Worm (Caenorhabditis elegans) whole organism, L1 larva: Measurements from ENCODE around the gene F25B5.3.
A peak's percentile ranks its signal among the peaks of the same experiment; 100 is the strongest.

Source experiments
- Y116A8C.19 ChIP-seq: sonication (generic microtip); optimal IDR thresholded peaks from 2 replicates; lab custom pipeline; 2016; ENCODE audit warnings: missing compliant biosample characterization, missing genetic modification characterization, borderline replicate concordance
- aha-1 ChIP-seq: fragments of 150-350 bp; optimal IDR thresholded peaks from 2 replicates; lab custom pipeline; 2014; ENCODE audit warnings: missing biosample characterization, missing genetic modification characterization
- ama-1 ChIP-seq: fragments of 150-350 bp; optimal IDR thresholded peaks from 2 replicates; lab custom pipeline; 2014
- blmp-1 ChIP-seq: fragments of 150-350 bp; optimal IDR thresholded peaks from 2 replicates; lab custom pipeline; 2014; ENCODE audit warnings: missing biosample characterization, missing genetic modification characterization
- ces-1 ChIP-seq: fragments of 150-350 bp; optimal IDR thresholded peaks from 2 replicates; lab custom pipeline; 2014; ENCODE audit warnings: missing biosample characterization, missing genetic modification reagents, missing genetic modification characterization
- dpl-1 ChIP-seq, 3 experiments: fragments of 150-350 bp in 2 of 3; sonication (generic microtip) in 1 of 3; optimal IDR thresholded peaks; 2 replicates each; lab custom pipeline; 2014 to 2017; ENCODE audit warnings: missing biosample characterization in 3 of 3, missing genetic modification characterization in 3 of 3, missing genetic modification reagents in 3 of 3
- dsc-1 ChIP-seq: sonication (generic microtip); optimal IDR thresholded peaks from 2 replicates; lab custom pipeline; 2016; ENCODE audit warnings: mild to moderate bottlenecking, missing genetic modification characterization, missing compliant biosample characterization
- efl-1 ChIP-seq, 4 experiments: fragments of 150-350 bp; optimal IDR thresholded peaks in 3 of 4; peaks in 1 of 4; 1 replicate in 1 of 4; 2 replicates in 3 of 4; lab custom pipeline; 2014; ENCODE audit warnings: missing biosample characterization in 2 of 4, missing genetic modification characterization in 2 of 4, missing genetic modification reagents in 2 of 4
- egl-13 ChIP-seq: sonication (generic microtip); optimal IDR thresholded peaks from 2 replicates; lab custom pipeline; 2016; ENCODE audit warnings: missing genotype, missing genetic modification reagents, missing genetic modification characterization, missing compliant biosample characterization
- elt-2 ChIP-seq: sonication (generic microtip); optimal IDR thresholded peaks from 2 replicates; lab custom pipeline; 2016; ENCODE audit warnings: missing genetic modification characterization, mild to moderate bottlenecking, inconsistent platforms, missing compliant biosample characterization, missing genetic modification reagents
- fkh-8 ChIP-seq: sonication (generic microtip); optimal IDR thresholded peaks from 2 replicates; lab custom pipeline; 2016; ENCODE audit warnings: mild to moderate bottlenecking, missing genetic modification characterization, missing compliant biosample characterization
- fos-1 ChIP-seq: fragments of 150-350 bp; optimal IDR thresholded peaks from 2 replicates; lab custom pipeline; 2014; ENCODE audit warnings: missing biosample characterization, missing genetic modification characterization
- irx-1 ChIP-seq: sonication (generic microtip); optimal IDR thresholded peaks from 2 replicates; lab custom pipeline; 2016; ENCODE audit warnings: missing genetic modification characterization, missing compliant biosample characterization
- jun-1 ChIP-seq: fragments of 150-350 bp; optimal IDR thresholded peaks from 2 replicates; lab custom pipeline; 2014; ENCODE audit warnings: missing biosample characterization, missing genetic modification reagents, missing genetic modification characterization
- lin-13 ChIP-seq: fragments of 150-350 bp; optimal IDR thresholded peaks from 2 replicates; lab custom pipeline; 2014; ENCODE audit warnings: missing biosample characterization, missing genetic modification reagents, missing genetic modification characterization
- lin-14 ChIP-seq: fragments of 200-800 bp; sonication (Bioruptor generic); optimal IDR thresholded peaks from 2 replicates; lab custom pipeline; 2018; ENCODE audit warnings: mild to moderate bottlenecking, missing genetic modification characterization, moderate library complexity, missing compliant biosample characterization
- lin-15B ChIP-seq: fragments of 150-350 bp; sonication (generic microtip); optimal IDR thresholded peaks from 3 replicates; lab custom pipeline; 2014; ENCODE audit warnings: missing biosample characterization, missing genetic modification characterization
- lin-35 ChIP-seq, 2 experiments: fragments of 150-350 bp; optimal IDR thresholded peaks; 2 replicates each; lab custom pipeline; 2014; ENCODE audit warnings: missing biosample characterization in 2 of 2, missing genetic modification characterization in 2 of 2, missing genetic modification reagents in 2 of 2
- lir-3 ChIP-seq: sonication (generic microtip); optimal IDR thresholded peaks from 2 replicates; lab custom pipeline; 2016; ENCODE audit warnings: mild to moderate bottlenecking, missing genetic modification characterization, moderate library complexity, missing compliant biosample characterization; ENCODE audit not compliant: poor library complexity
- lsy-2 ChIP-seq, 2 experiments: fragments of 150-350 bp; optimal IDR thresholded peaks; 2 replicates each; lab custom pipeline; 2014; ENCODE audit warnings: missing biosample characterization in 2 of 2, missing genetic modification characterization in 2 of 2
- mef-2 ChIP-seq: fragments of 150-350 bp; optimal IDR thresholded peaks from 2 replicates; lab custom pipeline; 2014; ENCODE audit warnings: missing biosample characterization, missing genetic modification characterization
- mep-1 ChIP-seq: fragments of 150-350 bp; optimal IDR thresholded peaks from 2 replicates; lab custom pipeline; 2014; ENCODE audit warnings: missing biosample characterization, missing genetic modification characterization
- nhr-11 ChIP-seq: fragments of 150-350 bp; optimal IDR thresholded peaks from 2 replicates; lab custom pipeline; 2014; ENCODE audit warnings: missing biosample characterization, missing genetic modification characterization
- nhr-12 ChIP-seq: sonication (generic microtip); optimal IDR thresholded peaks from 2 replicates; lab custom pipeline; 2017; ENCODE audit warnings: missing biosample characterization, missing genetic modification characterization
- nhr-20 ChIP-seq: sonication (generic microtip); optimal IDR thresholded peaks from 2 replicates; lab custom pipeline; 2016; ENCODE audit warnings: mild to moderate bottlenecking, missing genetic modification characterization, missing compliant biosample characterization
- nhr-28 ChIP-seq: fragments of 150-350 bp; optimal IDR thresholded peaks from 2 replicates; lab custom pipeline; 2014; ENCODE audit warnings: missing biosample characterization, missing genetic modification characterization
- nhr-47 ChIP-seq: sonication (generic microtip); optimal IDR thresholded peaks from 2 replicates; lab custom pipeline; 2016; ENCODE audit warnings: mild to moderate bottlenecking, missing genetic modification characterization, moderate library complexity, missing compliant biosample characterization
- nhr-71 ChIP-seq: sonication (generic microtip); optimal IDR thresholded peaks from 2 replicates; lab custom pipeline; 2016; ENCODE audit warnings: mild to moderate bottlenecking, missing genetic modification characterization, moderate library complexity, missing compliant biosample characterization
- nhr-76 ChIP-seq: sonication (generic microtip); optimal IDR thresholded peaks from 2 replicates; lab custom pipeline; 2017; ENCODE audit warnings: missing biosample characterization, missing genetic modification characterization
- nhr-77 ChIP-seq: fragments of 150-350 bp; optimal IDR thresholded peaks from 2 replicates; lab custom pipeline; 2014; ENCODE audit warnings: missing biosample characterization, missing genetic modification characterization
- nhr-84 ChIP-seq: sonication (generic microtip); optimal IDR thresholded peaks from 2 replicates; lab custom pipeline; 2017; ENCODE audit warnings: missing biosample characterization, missing genetic modification characterization
- nhr-85 ChIP-seq: sonication (generic microtip); peaks from one replicate; lab custom pipeline; 2016; ENCODE audit warnings: missing genetic modification characterization, inconsistent platforms, missing compliant biosample characterization
- nhr-90 ChIP-seq: sonication (generic microtip); optimal IDR thresholded peaks from 2 replicates; lab custom pipeline; 2016; ENCODE audit warnings: mild to moderate bottlenecking, missing genetic modification characterization, missing compliant biosample characterization; ENCODE audit not compliant: poor library complexity
- pqm-1 ChIP-seq: sonication (generic microtip); optimal IDR thresholded peaks from 3 replicates; lab custom pipeline; 2017; ENCODE audit warnings: missing biosample characterization, missing genetic modification characterization
- rnt-1 ChIP-seq: sonication (generic microtip); optimal IDR thresholded peaks from 2 replicates; lab custom pipeline; 2016; ENCODE audit warnings: mild to moderate bottlenecking, missing genetic modification characterization, moderate library complexity, missing compliant biosample characterization
- skn-1 ChIP-seq: fragments of 150-350 bp; optimal IDR thresholded peaks from 2 replicates; lab custom pipeline; 2014; ENCODE audit warnings: missing biosample characterization, missing genetic modification characterization
- snpc-4 ChIP-seq: fragments of 150-350 bp; optimal IDR thresholded peaks from 2 replicates; lab custom pipeline; 2014; ENCODE audit warnings: missing biosample characterization, missing genetic modification characterization
- snu-23 ChIP-seq: sonication (generic microtip); optimal IDR thresholded peaks from 2 replicates; lab custom pipeline; 2016; ENCODE audit warnings: missing genetic modification characterization, missing compliant biosample characterization
- sox-4 ChIP-seq: sonication (generic microtip); optimal IDR thresholded peaks from 2 replicates; lab custom pipeline; 2016; ENCODE audit warnings: missing genetic modification characterization, missing compliant biosample characterization
- sptf-1 ChIP-seq: fragments of 150-350 bp; optimal IDR thresholded peaks from 2 replicates; lab custom pipeline; 2014; ENCODE audit warnings: missing biosample characterization, missing genetic modification characterization
- unc-130 ChIP-seq: fragments of 150-350 bp; optimal IDR thresholded peaks from 2 replicates; lab custom pipeline; 2017; ENCODE audit warnings: missing biosample characterization, missing genetic modification characterization, inconsistent platforms
- unc-62 ChIP-seq: fragments of 150-350 bp; optimal IDR thresholded peaks from 2 replicates; lab custom pipeline; 2014; ENCODE audit warnings: missing biosample characterization, missing genetic modification reagents, missing genetic modification characterization
- unc-86 ChIP-seq: sonication (generic microtip); optimal IDR thresholded peaks from 2 replicates; lab custom pipeline; 2016; ENCODE audit warnings: missing genetic modification characterization, missing compliant biosample characterization
- vab-15 ChIP-seq: sonication (generic microtip); optimal IDR thresholded peaks from 2 replicates; lab custom pipeline; 2017; ENCODE audit warnings: missing genotype, mild to moderate bottlenecking, missing genetic modification characterization, missing compliant biosample characterization
- xbp-1 ChIP-seq: sonication (generic microtip); optimal IDR thresholded peaks from 2 replicates; lab custom pipeline; 2016; ENCODE audit warnings: missing genetic modification characterization, missing compliant biosample characterization
- zag-1 ChIP-seq: fragments of 150-350 bp; optimal IDR thresholded peaks from 2 replicates; lab custom pipeline; 2014; ENCODE audit warnings: missing biosample characterization, missing genetic modification characterization
- zip-4 ChIP-seq: fragments of 200-800 bp; sonication (Bioruptor generic); optimal IDR thresholded peaks from 2 replicates; lab custom pipeline; 2018; ENCODE audit warnings: mild to moderate bottlenecking, missing genetic modification characterization, moderate library complexity, missing compliant biosample characterization
- ztf-4 ChIP-seq: fragments of 150-350 bp; optimal IDR thresholded peaks from 2 replicates; lab custom pipeline; 2014; ENCODE audit warnings: missing biosample characterization, missing genetic modification characterization

Gene F25B5.3

ce11 chrIII:5940525-5940974 is 8.1 kb upstream of the F25B5.3 start (continued):
- TF ChIP-seq lir-3 (tag; lab: Kevin White, UChicago) (peak; percentile 45), unc-86 (tag; lab: Kevin White, UChicago) (peak; percentile 29), fos-1 (tag; lab: Kevin White, UChicago) (peak; percentile 19), nhr-84 (no peak), nhr-11 (no peak), egl-13 (no peak), dsc-1 (peak; percentile 24)
- TF ChIP-seq, all 84 proteins: peak for 41

ce11 chrIII:5942104-5942503 is 6.6 kb upstream of the F25B5.3 start:
- TF ChIP-seq nhr-85 (tag; lab: Kevin White, UChicago) (peak; percentile 63), lin-14 (GFP tag; lab: Kevin White, UChicago) (peak; percentile 5), mep-1 (tag; lab: Kevin White, UChicago) (no peak)

- TF ChIP-seq dpl-1 (GFP tag; optimal IDR thresholded peaks at IDR 0.05; lab: Kevin White, UChicago) (no peak), ces-1 (GFP tag; lab: Kevin White, UChicago) (no peak), elt-2 (peak; percentile 39), ztf-4 (tag; lab: Kevin White, UChicago) (peak; percentile 22), nhr-90 (tag; lab: Kevin White, UChicago) (peak; percentile 68), sox-4 (tag; lab: Kevin White, UChicago) (no peak), ama-1 (lab: Kevin White, UChicago) (peak; percentile 93), xbp-1 (peak; percentile 18), nhr-20 (tag; lab: Kevin White, UChicago) (peak; percentile 40), lin-35 (GFP tag; optimal IDR thresholded peaks at IDR 0.05; lab: Kevin White, UChicago) (peak in 1 of 2 experiments; percentile 45), pqm-1 (tag; lab: Kevin White, UChicago) (no peak), efl-1 (optimal IDR thresholded peaks at IDR 0.05; lab: Kevin White, UChicago) (peak in 1 of 2 experiments; percentile 24), efl-1 (GFP tag; optimal IDR thresholded peaks at IDR 0.05 in 1 of 2; lab: Kevin White, UChicago) (peak in 1 of 2 experiments; percentile 92), jun-1 (no peak), nhr-77 (tag; lab: Kevin White, UChicago) (no peak), unc-62 (no peak), nhr-71 (peak; percentile 54), nhr-12 (tag; lab: Kevin White, UChicago) (no peak), sptf-1 (tag; lab: Kevin White, UChicago) (no peak), aha-1 (tag; lab: Kevin White, UChicago) (no peak), vab-15 (tag; lab: Kevin White, UChicago) (no peak), nhr-47 (tag; lab: Kevin White, UChicago) (peak; percentile 58), skn-1 (no peak), nhr-28 (no peak), nhr-76 (tag; lab: Kevin White, UChicago) (no peak), fkh-8 (tag; lab: Kevin White, UChicago) (no peak), zag-1 (tag; lab: Kevin White, UChicago) (no peak), irx-1 (tag; lab: Kevin White, UChicago) (no peak), Y116A8C.19 (tag; lab: Kevin White, UChicago) (no peak), snpc-4 (tag; lab: Kevin White, UChicago) (no peak), zip-4 (GFP tag; lab: Kevin White, UChicago) (no peak), lin-14 (GFP tag; lab: Kevin White, UChicago) (peak; percentile 25), mef-2 (tag; lab: Kevin White, UChicago) (no peak), lsy-2 (tag; optimal IDR thresholded peaks at IDR 0.05; lab: Kevin White, UChicago) (peak in 1 of 2 experiments; percentile 18), blmp-1 (tag; lab: Kevin White, UChicago) (no peak), nhr-85 (tag; lab: Kevin White, UChicago) (peak; percentile 48), lin-15B (tag; lab: Kevin White, UChicago) (no peak), lir-3 (tag; lab: Kevin White, UChicago) (peak; percentile 57), nhr-84 (no peak), lin-13 (GFP tag; lab: Kevin White, UChicago) (no peak), nhr-11 (no peak), rnt-1 (no peak), unc-130 (tag; lab: Kevin White, UChicago) (no peak), snu-23 (GFP tag; lab: Kevin White, UChicago) (peak; percentile 27)
Observed at ce11 chrIII:5943368-5944180, 5.1 kb upstream of the F25B5.3 start.
